Fruit fly (Drosophila melanogaster) whole organism, embryonic: ENCODE data around the gene gig.

Experiments used
- Atf6 ChIP-seq: fragments of 200-800 bp; sonication (Bioruptor generic); IDR thresholded peaks from 2 replicates; pipeline ENCODE4 v1.3.6; 2022; ENCODE audit warnings: missing biosample characterization, missing genetic modification characterization
- BtbVII ChIP-seq: fragments of 200-800 bp; sonication (Bioruptor generic); optimal IDR thresholded peaks from 3 replicates; lab custom pipeline; 2017; ENCODE audit warnings: missing biosample characterization, mild to moderate bottlenecking, missing genetic modification characterization
- CG10147 ChIP-seq: fragments of 200-800 bp; sonication (Bioruptor generic); optimal IDR thresholded peaks from 2 replicates; lab custom pipeline; 2019; ENCODE audit warnings: missing biosample characterization, mild to moderate bottlenecking, missing genetic modification characterization, moderate library complexity
- CG10209 ChIP-seq: fragments of 200-800 bp; sonication (Bioruptor generic); optimal IDR thresholded peaks from 3 replicates; lab custom pipeline; 2017; ENCODE audit warnings: missing biosample characterization, mild to moderate bottlenecking, missing genetic modification characterization, missing genetic modification reagents
- CG11085 ChIP-seq: fragments of 200-800 bp; sonication (Bioruptor generic); IDR thresholded peaks from 2 replicates; pipeline ENCODE4 v1.3.6; 2022; ENCODE audit warnings: missing biosample characterization, missing genetic modification characterization
- CG12236 ChIP-seq: fragments of 200-800 bp; sonication (Bioruptor generic); optimal IDR thresholded peaks from 2 replicates; lab custom pipeline; 2016; ENCODE audit warnings: missing biosample characterization, missing genetic modification characterization
- CG13424 ChIP-seq: fragments of 200-800 bp; sonication (Bioruptor generic); optimal IDR thresholded peaks from 2 replicates; lab custom pipeline; 2019; ENCODE audit warnings: missing biosample characterization, mild to moderate bottlenecking, missing genetic modification characterization, moderate library complexity
- CG15011 ChIP-seq: fragments of 200-800 bp; sonication (Bioruptor generic); optimal IDR thresholded peaks from 3 replicates; lab custom pipeline; 2018; ENCODE audit warnings: missing biosample characterization, mild to moderate bottlenecking, missing genetic modification characterization
- CG17186 ChIP-seq: fragments of 200-800 bp; sonication (Bioruptor generic); optimal IDR thresholded peaks from 3 replicates; lab custom pipeline; 2017; ENCODE audit warnings: missing biosample characterization, missing genetic modification reagents, missing genetic modification characterization
- CG2199 ChIP-seq: fragments of 200-800 bp; sonication (Bioruptor generic); IDR thresholded peaks from 3 replicates; pipeline ENCODE4 v1.3.6; 2022; ENCODE audit warnings: missing biosample characterization, missing genetic modification characterization
- CG31224 ChIP-seq: fragments of 200-800 bp; sonication (Bioruptor generic); IDR thresholded peaks from 2 replicates; pipeline ENCODE4 v1.3.6; 2022; ENCODE audit warnings: missing biosample characterization, missing genetic modification characterization
- CG32532 ChIP-seq: fragments of 200-800 bp; sonication (Bioruptor generic); IDR thresholded peaks from 2 replicates; pipeline ENCODE4 v1.3.6; 2022; ENCODE audit warnings: missing biosample characterization, missing genetic modification characterization
- CG34376 ChIP-seq: fragments of 200-800 bp; sonication (Bioruptor generic); optimal IDR thresholded peaks from 2 replicates; lab custom pipeline; 2018; ENCODE audit warnings: missing biosample characterization, mild to moderate bottlenecking, missing genetic modification characterization
- CG5180 ChIP-seq: fragments of 200-800 bp; sonication (Bioruptor generic); optimal IDR thresholded peaks from 3 replicates; lab custom pipeline; 2017; ENCODE audit warnings: missing biosample characterization, missing genetic modification characterization, mild to moderate bottlenecking, moderate library complexity, missing genetic modification reagents
- CHES-1-like ChIP-seq: fragments of 200-800 bp; sonication (Bioruptor generic); optimal IDR thresholded peaks from 2 replicates; lab custom pipeline; 2016; ENCODE audit warnings: missing biosample characterization, missing genetic modification characterization
- D19B ChIP-seq: fragments of 200-800 bp; sonication (Bioruptor generic); optimal IDR thresholded peaks from 2 replicates; lab custom pipeline; 2017; ENCODE audit warnings: missing biosample characterization, mild to moderate bottlenecking, missing genetic modification characterization
- Dad ChIP-seq: fragments of 200-800 bp; sonication (Bioruptor generic); optimal IDR thresholded peaks from 3 replicates; lab custom pipeline; 2016; ENCODE audit warnings: missing biosample characterization, missing genetic modification characterization
- Dbx ChIP-seq: fragments of 200-800 bp; sonication (Bioruptor generic); IDR thresholded peaks from 3 replicates; pipeline ENCODE4 v1.3.6; 2022; ENCODE audit warnings: missing biosample characterization, missing genetic modification characterization
- Ets65A ChIP-seq: fragments of 200-800 bp; sonication (Bioruptor generic); peaks from one replicate; lab custom pipeline; 2016; ENCODE audit warnings: missing biosample characterization, missing genetic modification characterization
- Ets97D ChIP-seq: fragments of 200-800 bp; sonication (Bioruptor generic); optimal IDR thresholded peaks from 3 replicates; lab custom pipeline; 2016; ENCODE audit warnings: missing biosample characterization, missing genetic modification characterization
- HHEX ChIP-seq: fragments of 200-800 bp; sonication (Bioruptor generic); optimal IDR thresholded peaks from 3 replicates; lab custom pipeline; 2017; ENCODE audit warnings: missing biosample characterization, mild to moderate bottlenecking, missing genetic modification characterization, missing genetic modification reagents
- Hr3 ChIP-seq: fragments of 200-800 bp; sonication (Bioruptor generic); optimal IDR thresholded peaks from 3 replicates; lab custom pipeline; 2016; ENCODE audit warnings: missing biosample characterization, missing genetic modification characterization
- Kr ChIP-seq: fragments of 200-800 bp; sonication (Bioruptor generic); optimal IDR thresholded peaks from 2 replicates; lab custom pipeline; 2017; ENCODE audit warnings: missing biosample characterization, mild to moderate bottlenecking, missing genetic modification characterization
- Mad ChIP-seq: fragments of 200-800 bp; sonication (Bioruptor generic); optimal IDR thresholded peaks from 2 replicates; lab custom pipeline; 2016; ENCODE audit warnings: missing biosample characterization, missing genetic modification characterization
- Mes4 ChIP-seq: fragments of 200-800 bp; sonication (Bioruptor generic); optimal IDR thresholded peaks from 2 replicates; lab custom pipeline; 2016; ENCODE audit warnings: missing biosample characterization, missing genetic modification characterization
- Ptx1 ChIP-seq: fragments of 200-800 bp; sonication (Bioruptor generic); IDR thresholded peaks from 2 replicates; pipeline ENCODE4 v1.3.6; 2022; ENCODE audit warnings: missing biosample characterization, missing genetic modification characterization
- Rfx ChIP-seq: fragments of 200-800 bp; sonication (Bioruptor generic); IDR thresholded peaks from 2 replicates; pipeline ENCODE4 v1.3.6; 2022; ENCODE audit warnings: missing biosample characterization, missing genetic modification characterization
- Trl ChIP-seq, 3 experiments: fragments of >200 bp in 2 of 3; fragments of 200-800 bp in 1 of 3; sonication (Bioruptor generic) in 1 of 3; optimal IDR thresholded peaks; 2 replicates in 1 of 3; 3 replicates in 2 of 3; lab custom pipeline; 2016 to 2017; ENCODE audit warnings: missing biosample characterization in 1 of 3, missing genetic modification characterization in 1 of 3
- Xrp1 ChIP-seq: fragments of 200-800 bp; sonication (Bioruptor generic); IDR thresholded peaks from 2 replicates; pipeline ENCODE4 v1.3.6; 2022; ENCODE audit warnings: missing biosample characterization, missing genetic modification characterization
- ash1 ChIP-seq: fragments of 200-800 bp; sonication (Bioruptor generic); optimal IDR thresholded peaks from 2 replicates; lab custom pipeline; 2018; ENCODE audit warnings: missing biosample characterization, mild to moderate bottlenecking, missing genetic modification characterization
- bab2 ChIP-seq: fragments of 200-800 bp; sonication (Bioruptor generic); optimal IDR thresholded peaks from 2 replicates; lab custom pipeline; 2016; ENCODE audit warnings: missing biosample characterization, missing genetic modification characterization
- chinmo ChIP-seq: fragments of 200-800 bp; sonication (Bioruptor generic); IDR thresholded peaks from 4 replicates; pipeline ENCODE4 v1.3.6; 2022; ENCODE audit warnings: missing biosample characterization, missing genetic modification characterization; ENCODE audit not compliant: partially characterized antibody
- dysf ChIP-seq: fragments of 200-800 bp; sonication (Bioruptor generic); IDR thresholded peaks from 3 replicates; pipeline ENCODE4 v1.3.6; 2022; ENCODE audit warnings: missing biosample characterization, missing genetic modification characterization
- esg ChIP-seq: fragments of 200-800 bp; sonication (Bioruptor generic); conservative IDR thresholded peaks from 2 replicates; pipeline ENCODE4 v1.3.6; 2022; ENCODE audit warnings: missing biosample characterization, missing genetic modification characterization
- fd64A ChIP-seq: fragments of 200-800 bp; sonication (Bioruptor generic); optimal IDR thresholded peaks from 3 replicates; lab custom pipeline; 2018; ENCODE audit warnings: missing biosample characterization, mild to moderate bottlenecking, missing genetic modification characterization
- ftz-f1 ChIP-seq: fragments of 200-800 bp; sonication (Bioruptor generic); optimal IDR thresholded peaks from 2 replicates; lab custom pipeline; 2016; ENCODE audit warnings: missing biosample characterization, missing genetic modification characterization
- gem ChIP-seq: fragments of 200-800 bp; sonication (Bioruptor generic); optimal IDR thresholded peaks from 2 replicates; lab custom pipeline; 2019; ENCODE audit warnings: missing biosample characterization, mild to moderate bottlenecking, missing genetic modification characterization, moderate library complexity
- gfzf ChIP-seq: fragments of 200-800 bp; sonication (Bioruptor generic); optimal IDR thresholded peaks from 2 replicates; lab custom pipeline; 2016; ENCODE audit warnings: missing biosample characterization, mild to moderate bottlenecking, missing genetic modification characterization, moderate library complexity
- gsb-n ChIP-seq: fragments of 200-800 bp; sonication (Bioruptor generic); optimal IDR thresholded peaks from 3 replicates; lab custom pipeline; 2018; ENCODE audit warnings: missing biosample characterization, mild to moderate bottlenecking, missing genetic modification characterization
- insv ChIP-seq, 2 experiments: fragments of 200-800 bp; sonication (Bioruptor generic); optimal IDR thresholded peaks; 3 replicates each; lab custom pipeline; 2016 to 2018; ENCODE audit warnings: missing biosample characterization in 2 of 2, missing genetic modification characterization in 2 of 2
- ken ChIP-seq: fragments of 200-800 bp; sonication (Bioruptor generic); IDR thresholded peaks from 3 replicates; pipeline ENCODE4 v1.3.6; 2022; ENCODE audit warnings: missing biosample characterization, missing genetic modification characterization
- maf-S ChIP-seq: fragments of 200-800 bp; sonication (Bioruptor generic); optimal IDR thresholded peaks from 2 replicates; lab custom pipeline; 2016; ENCODE audit warnings: missing biosample characterization, missing genetic modification characterization
- peb ChIP-seq: fragments of 200-800 bp; sonication (Bioruptor generic); IDR thresholded peaks from 2 replicates; pipeline ENCODE4 v1.3.6; 2022; ENCODE audit warnings: missing biosample characterization, missing genetic modification characterization
- pita ChIP-seq: fragments of 200-800 bp; sonication (Bioruptor generic); optimal IDR thresholded peaks from 2 replicates; lab custom pipeline; 2017; ENCODE audit warnings: missing biosample characterization, mild to moderate bottlenecking, missing genetic modification characterization
- row ChIP-seq: fragments of 200-800 bp; sonication (Bioruptor generic); IDR thresholded peaks from 3 replicates; pipeline ENCODE4 v1.3.6; 2022; ENCODE audit warnings: missing biosample characterization, missing genetic modification characterization
- sens ChIP-seq: fragments of 200-800 bp; sonication (Bioruptor generic); peaks from one replicate; lab custom pipeline; 2016; ENCODE audit warnings: missing biosample characterization, missing genetic modification characterization
- shn ChIP-seq: fragments of 200-800 bp; sonication (Bioruptor generic); optimal IDR thresholded peaks from 3 replicates; lab custom pipeline; 2016; ENCODE audit warnings: missing biosample characterization, missing genetic modification characterization
- sob ChIP-seq: fragments of 200-800 bp; sonication (Bioruptor generic); IDR thresholded peaks from 2 replicates; pipeline ENCODE4 v1.3.6; 2022; ENCODE audit warnings: missing biosample characterization, missing genetic modification characterization
- wek ChIP-seq: fragments of 200-800 bp; sonication (Bioruptor generic); optimal IDR thresholded peaks from 3 replicates; lab custom pipeline; 2018; ENCODE audit warnings: missing biosample characterization, mild to moderate bottlenecking, missing genetic modification characterization, moderate library complexity
- zf30C ChIP-seq: fragments of 200-800 bp; sonication (Bioruptor generic); optimal IDR thresholded peaks from 3 replicates; lab custom pipeline; 2018; ENCODE audit warnings: missing biosample characterization, mild to moderate bottlenecking, missing genetic modification characterization

The gig gene

DNA sequence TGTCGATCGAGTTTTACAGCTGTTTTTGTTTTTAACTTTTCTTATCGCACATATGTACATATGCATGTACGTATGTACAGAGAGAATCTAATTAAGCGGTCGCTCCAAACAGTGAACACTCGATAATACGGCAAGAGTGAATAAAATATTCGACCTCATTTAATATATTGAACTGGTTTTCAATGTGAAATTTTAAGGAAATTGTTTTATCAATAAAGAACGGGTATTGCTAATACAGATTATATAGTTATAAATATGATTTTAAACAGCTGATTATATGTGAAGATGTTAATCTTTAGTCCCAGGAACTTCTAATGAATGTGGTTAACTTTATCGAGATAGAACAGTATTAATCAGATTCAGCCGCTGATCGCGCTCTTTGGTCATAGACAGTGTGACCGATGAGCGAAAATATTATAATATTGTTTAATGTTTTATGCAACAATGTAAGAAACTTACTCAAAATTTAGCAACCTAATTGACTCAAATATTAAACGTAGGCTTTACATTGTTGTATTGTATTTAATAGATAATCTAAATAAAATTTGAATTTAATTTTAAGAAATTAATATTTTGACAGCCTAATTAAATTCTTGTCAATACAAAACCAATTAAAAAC is 11.7 kb downstream of the gig start, which contains the start of gene CG7328 (continued):
- TF ChIP-seq gfzf (peak; percentile 18), D19B (GFP tag; lab: Kevin White, UChicago) (no peak), fd64A (GFP tag; lab: Kevin White, UChicago) (no peak), shn (GFP tag; lab: Kevin White, UChicago) (peak; percentile 36), CG2199 (GFP tag; lab: Robert Waterston, UW) (no peak), Mad (GFP tag; lab: Kevin White, UChicago) (no peak), Xrp1 (GFP tag; lab: Robert Waterston, UW) (peak; percentile 35; the same call in 1 of the 2 replicates), gsb-n (tag; lab: Kevin White, UChicago) (no peak), esg (peak; percentile 55; the same call in 1 of the 2 replicates), CHES-1-like (peak; percentile 37), CG32532 (peak; percentile 39; the same call in 1 of the 2 replicates), chinmo (GFP tag; lab: Robert Waterston, UW) (no peak), ftz-f1 (GFP tag; lab: Kevin White, UChicago) (no peak), CG15011 (GFP tag; lab: Kevin White, UChicago) (no peak), Ets65A (GFP tag; lab: Kevin White, UChicago) (peak; percentile 80), Rfx (GFP tag; lab: Robert Waterston, UW) (peak; percentile 71), ash1 (no peak), BtbVII (GFP tag; lab: Kevin White, UChicago) (no peak), Dbx (GFP tag; lab: Robert Waterston, UW) (0 out of 3 replicates have a peak, but pooled peaks have one; percentile 8), dysf (GFP tag; lab: Robert Waterston, UW) (peak; percentile 56; the same call in 2 of the 3 replicates), HHEX (GFP tag; lab: Kevin White, UChicago) (no peak), CG13424 (tag; lab: Kevin White, UChicago) (peak; percentile 76), sob (peak; percentile 52), CG31224 (GFP tag; lab: Robert Waterston, UW) (no peak), maf-S (peak; percentile 18), CG34376 (GFP tag; lab: Kevin White, UChicago) (peak; percentile 22), CG12236 (GFP tag; lab: Kevin White, UChicago) (peak; percentile 7), Atf6 (GFP tag; lab: Robert Waterston, UW) (peak; percentile 77), Trl (optimal IDR thresholded peaks at IDR 0.05; lab: Kevin White, UChicago) (no peak), Trl (GFP tag; optimal IDR thresholded peaks at IDR 0.05; lab: Kevin White, UChicago) (peak; percentile 31), CG5180 (GFP tag; lab: Kevin White, UChicago) (no peak), Dad (GFP tag; lab: Kevin White, UChicago) (peak; percentile 14), zf30C (GFP tag; lab: Kevin White, UChicago) (no peak), insv (GFP tag; optimal IDR thresholded peaks at IDR 0.05; lab: Kevin White, UChicago) (peak in 1 of 2 experiments; percentile 5), gem (no peak), Hr3 (GFP tag; lab: Kevin White, UChicago) (peak; percentile 59), ken (GFP tag; lab: Robert Waterston, UW) (no peak), CG11085 (no peak), bab2 (GFP tag; lab: Kevin White, UChicago) (peak; percentile 41), sens (GFP tag; lab: Kevin White, UChicago) (peak; percentile 95), row (peak; percentile 97), peb (GFP tag; lab: Robert Waterston, UW) (no peak), Ets97D (peak; percentile 14), CG10209 (peak; percentile 66), Mes4 (GFP tag; lab: Kevin White, UChicago) (peak; percentile 21), CG10147 (no peak), wek (GFP tag; lab: Kevin White, UChicago) (peak; percentile 37), pita (no peak), Ptx1 (peak; percentile 59; the same call in 1 of the 2 replicates), CG17186 (no peak), Kr (no peak)
